Fruit fly (Drosophila melanogaster): ENCODE data around the gene mira.
A peak's percentile ranks its signal among the peaks of the same experiment; 100 is the strongest.

DNA sequence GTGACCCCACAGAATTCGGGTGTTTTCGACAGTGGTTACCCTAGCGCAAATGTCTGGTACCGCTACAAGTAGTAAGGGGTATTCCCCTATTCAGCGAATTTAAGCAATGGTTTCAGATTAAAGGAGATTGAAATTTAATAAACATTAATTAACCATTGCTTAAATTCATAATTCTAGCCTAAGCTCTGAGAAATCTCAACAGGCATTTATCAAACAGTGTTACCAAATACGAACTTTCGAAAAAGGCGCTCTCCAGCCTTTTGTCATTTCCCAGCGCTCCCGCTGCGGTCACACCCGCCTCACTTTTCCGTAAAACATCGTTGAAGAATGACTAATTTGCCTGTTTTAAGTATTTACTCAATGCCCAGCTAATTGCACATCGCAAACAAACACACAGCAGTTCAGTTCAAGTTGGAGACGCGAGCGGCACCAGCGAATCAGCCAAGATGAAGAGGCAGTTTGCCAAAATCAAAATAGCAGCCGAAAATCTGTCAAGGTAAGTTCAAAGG lies 30.0 kb downstream of the mira start, which contains the start of the genes Surf6 and RhoGAP92B:
- peak; percentile 77 for TF ChIP-seq nau (GFP tag; optimal IDR thresholded peaks at IDR 0.05)
- TF ChIP-seq MESR4 (GFP tag; optimal IDR thresholded peaks at IDR 0.05), result peak; percentile 100
- TF ChIP-seq Nf-YB (GFP tag; optimal IDR thresholded peaks at IDR 0.05), result peak; percentile 33
- peak; percentile 45 for TF ChIP-seq CG15269 (tag; optimal IDR thresholded peaks at IDR 0.05)
- peak; percentile 71 for TF ChIP-seq Hsf (GFP tag; optimal IDR thresholded peaks at IDR 0.05)
- no peak for TF ChIP-seq ATbp (GFP tag; optimal IDR thresholded peaks at IDR 0.05)
- TF ChIP-seq CG3995 (GFP tag; optimal IDR thresholded peaks at IDR 0.05), result peak; percentile 39
- TF ChIP-seq tio (GFP tag; optimal IDR thresholded peaks at IDR 0.05), result no peak
- peak; percentile 23 for TF ChIP-seq CG18476 (GFP tag; optimal IDR thresholded peaks at IDR 0.05)
